Fruit fly (Drosophila melanogaster) whole organism, embryonic: ENCODE data around the gene wuho.

ENCODE experiments used
- CG16779 ChIP-seq: fragments of 200-800 bp; sonication (Bioruptor generic); IDR thresholded peaks from 2 replicates; pipeline ENCODE4 v1.3.6; 2022; ENCODE audit warnings: missing biosample characterization, missing genetic modification characterization
- CG16813 ChIP-seq: fragments of 200-800 bp; sonication (Bioruptor generic); IDR thresholded peaks from 3 replicates; pipeline ENCODE4 v1.3.6; 2022; ENCODE audit warnings: missing biosample characterization, missing genetic modification characterization; ENCODE audit not compliant: partially characterized antibody
- CG31441 ChIP-seq: fragments of 200-800 bp; sonication (Bioruptor generic); IDR thresholded peaks from 2 replicates; pipeline ENCODE4 v1.3.6; 2022; ENCODE audit warnings: missing biosample characterization, missing genetic modification characterization
- CG3995 ChIP-seq: fragments of 200-800 bp; sonication (Bioruptor generic); optimal IDR thresholded peaks from 3 replicates; lab custom pipeline; 2016; ENCODE audit warnings: missing biosample characterization, missing genetic modification characterization
- CG8478 ChIP-seq: fragments of >200 bp; optimal IDR thresholded peaks from 2 replicates; lab custom pipeline; 2018
- CG9727 ChIP-seq: fragments of 200-800 bp; sonication (Bioruptor generic); optimal IDR thresholded peaks from 3 replicates; lab custom pipeline; 2017; ENCODE audit warnings: missing biosample characterization, mild to moderate bottlenecking, missing genetic modification characterization
- dimm ChIP-seq: fragments of 200-800 bp; sonication (Bioruptor generic); IDR thresholded peaks from 2 replicates; pipeline ENCODE4 v1.3.6; 2022; ENCODE audit warnings: missing biosample characterization, missing genetic modification characterization
- dmrt99B ChIP-seq: fragments of 200-800 bp; sonication (Bioruptor generic); optimal IDR thresholded peaks from 2 replicates; lab custom pipeline; 2018; ENCODE audit warnings: missing biosample characterization, mild to moderate bottlenecking, missing genetic modification characterization, moderate library complexity
- fd64A ChIP-seq: fragments of 200-800 bp; sonication (Bioruptor generic); optimal IDR thresholded peaks from 3 replicates; lab custom pipeline; 2018; ENCODE audit warnings: missing biosample characterization, mild to moderate bottlenecking, missing genetic modification characterization
- wor ChIP-seq: fragments of 200-800 bp; sonication (Bioruptor generic); IDR thresholded peaks from 2 replicates; pipeline ENCODE4 v1.3.6; 2022; ENCODE audit warnings: missing biosample characterization, missing genetic modification characterization

DNA sequence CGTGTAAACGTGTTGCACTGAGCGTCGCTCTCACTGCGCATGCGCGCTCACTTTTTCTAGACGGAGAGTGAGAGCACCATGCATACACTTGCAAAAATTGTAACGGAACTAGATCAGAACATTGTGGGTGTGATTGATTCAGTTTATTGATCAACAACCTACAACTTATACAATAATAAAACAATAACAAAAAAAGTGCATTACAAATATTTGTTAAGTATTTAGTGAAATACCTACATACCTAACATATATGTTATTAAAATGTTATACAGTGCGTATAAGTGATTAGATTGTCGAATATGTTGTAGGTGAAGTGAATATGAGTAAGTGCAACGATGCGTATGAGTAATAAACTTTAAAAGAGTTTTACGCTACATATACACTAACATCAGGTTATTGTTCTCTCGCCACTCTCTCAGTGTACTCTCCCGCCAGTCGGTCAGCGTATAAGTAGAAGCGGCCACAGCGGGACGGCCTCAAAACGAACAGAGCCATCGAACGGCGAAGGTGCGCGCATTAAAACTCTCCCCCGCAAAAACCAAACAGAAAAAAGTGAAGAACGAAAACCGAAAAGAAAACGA lies 42.6 kb downstream of the wuho start, which contains the start of gene CG42240:
- TF ChIP-seq CG9727 (GFP tag; lab: Kevin White, UChicago) (peak; percentile 91), fd64A (GFP tag; lab: Kevin White, UChicago) (peak; percentile 73), CG16779 (GFP tag; lab: Robert Waterston, UW) (no peak), dmrt99B (peak; percentile 96), CG3995 (peak; percentile 28), CG8478 (lab: Kevin White, UChicago) (no peak), CG31441 (GFP tag; lab: Robert Waterston, UW) (peak; percentile 96), wor (peak; percentile 80), CG16813 (GFP tag; lab: Robert Waterston, UW) (no peak), dimm (GFP tag; lab: Robert Waterston, UW) (0 out of 2 replicates have a peak, but pooled peaks have one; percentile 32)
